Worm (Caenorhabditis elegans) whole organism, midembryonic: ENCODE results near the gene Y54F10BM.20.
"Not testable (repeated sequence)": the region's sequence is repeated elsewhere in the genome, so short reads cannot be mapped to it uniquely, and the experiment has no call there.

Source experiments
- T22C8.4 ChIP-seq: fragments of 200-800 bp; sonication (Bioruptor generic); IDR thresholded peaks from 2 replicates; pipeline ENCODE4 v1.3.6; 2022; ENCODE audit warnings: missing genetic modification characterization, missing compliant biosample characterization
- cog-1 ChIP-seq: sonication (generic microtip); optimal IDR thresholded peaks from 2 replicates; lab custom pipeline; 2016; ENCODE audit warnings: missing genetic modification characterization, missing compliant biosample characterization
- flt-1 ChIP-seq: fragments of 200-800 bp; sonication (Bioruptor generic); IDR thresholded peaks from 2 replicates; pipeline ENCODE4 v1.3.6; 2022; ENCODE audit warnings: missing genetic modification characterization, missing compliant biosample characterization
- klf-2 ChIP-seq: fragments of 200-800 bp; sonication (Bioruptor generic); conservative IDR thresholded peaks from 2 replicates; pipeline ENCODE4 v1.3.6; 2022; ENCODE audit warnings: missing genetic modification reagents, missing genetic modification characterization, missing compliant biosample characterization
- med-1 ChIP-seq: sonication (generic microtip); optimal IDR thresholded peaks from 2 replicates; lab custom pipeline; 2017; ENCODE audit warnings: missing genetic modification characterization, mild to moderate bottlenecking, missing compliant biosample characterization, antibody characterized with exemption, missing genetic modification reagents; ENCODE audit not compliant: insufficient read depth
- ref-1 ChIP-seq: fragments of 200-800 bp; sonication (Bioruptor generic); conservative IDR thresholded peaks from 2 replicates; pipeline ENCODE4 v1.3.6; 2022; ENCODE audit warnings: missing genetic modification reagents, missing genetic modification characterization, missing compliant biosample characterization
- tab-1 ChIP-seq: fragments of 200-800 bp; sonication (Bioruptor generic); IDR thresholded peaks from 2 replicates; pipeline ENCODE4 v1.3.6; 2022; ENCODE audit warnings: missing genetic modification characterization, missing compliant biosample characterization
- ztf-23 ChIP-seq: fragments of 200-800 bp; sonication (Bioruptor generic); IDR thresholded peaks from 2 replicates; pipeline ENCODE4 v1.3.6; 2022; ENCODE audit warnings: missing genetic modification reagents, missing genetic modification characterization, missing compliant biosample characterization
- ztf-29 ChIP-seq: fragments of 200-800 bp; sonication (Bioruptor generic); IDR thresholded peaks from 2 replicates; pipeline ENCODE4 v1.3.6; 2022; ENCODE audit warnings: missing genetic modification reagents, missing genetic modification characterization, missing compliant biosample characterization

Gene Y54F10BM.20

DNA sequence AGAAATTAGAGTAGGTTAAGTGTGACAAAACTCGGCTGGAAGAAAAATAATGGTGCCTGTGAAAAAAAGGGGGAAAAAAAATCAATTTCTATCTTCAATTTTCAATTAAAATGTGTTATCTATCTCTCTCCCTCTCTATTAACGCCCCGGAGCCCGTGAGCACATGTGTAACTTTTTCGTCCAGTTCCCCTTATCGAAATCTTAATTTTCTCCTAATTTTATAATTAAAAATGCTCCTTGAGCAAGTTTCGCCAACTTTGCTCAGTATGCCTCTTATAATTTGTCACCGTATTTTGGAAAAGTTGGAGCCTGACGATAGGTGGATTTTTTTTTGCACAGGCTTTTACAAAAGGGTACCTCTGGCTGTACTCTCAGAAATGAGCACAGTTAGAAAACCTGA is at the start of gene Y54F10BM.20, which contains the start of gene fbxa-1:
Gene Y54F10BM.20, plus strand, starts transcription at position 231 of the 400 bp plus-strand sequence.
Gene fbxa-1, minus strand, starts transcription at position 101 of the 400 bp plus-strand sequence.
- TF ChIP-seq tab-1 (GFP tag; lab: Robert Waterston, UW) = no peak
- TF ChIP-seq med-1 (GFP tag; lab: Kevin White, UChicago) = no peak
- no peak for TF ChIP-seq ref-1 (GFP tag; lab: Robert Waterston, UW)
- no peak for TF ChIP-seq klf-2 (GFP tag; lab: Robert Waterston, UW)
- TF ChIP-seq flt-1 (GFP tag; lab: Robert Waterston, UW) = no peak
- no peak for TF ChIP-seq T22C8.4 (GFP tag; lab: Robert Waterston, UW)
- no peak for TF ChIP-seq ztf-23
- no peak for TF ChIP-seq cog-1 (tag; lab: Kevin White, UChicago)
- TF ChIP-seq ztf-29 = no peak

DNA sequence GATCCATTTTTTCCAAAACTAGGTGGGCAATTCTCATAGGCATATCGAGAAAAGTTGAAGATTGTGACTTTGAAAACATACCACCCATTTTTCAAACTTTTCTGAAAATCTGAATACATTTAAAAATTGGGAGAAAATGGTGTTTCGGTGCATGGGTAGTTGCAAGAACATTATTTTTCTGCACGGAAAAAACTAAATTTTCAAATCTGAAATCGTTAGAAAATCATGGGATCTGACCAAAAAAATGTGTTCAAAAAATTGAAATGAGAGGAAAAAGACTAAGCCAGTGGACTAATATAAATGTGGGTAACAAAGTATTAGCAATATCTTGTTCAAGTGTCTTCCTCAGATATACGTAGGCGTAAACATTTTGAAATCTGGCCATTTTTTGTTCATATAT is 49.2 kb upstream of the Y54F10BM.20 start, which contains the start of gene fbxa-43:
Gene fbxa-43, minus strand, starts transcription at position 101 of the 400 bp plus-strand sequence.
- TF ChIP-seq cog-1 (tag; lab: Kevin White, UChicago) (no peak), tab-1 (GFP tag; lab: Robert Waterston, UW) (no peak), ztf-29 (no peak), ref-1 (GFP tag; lab: Robert Waterston, UW) (no peak), klf-2 (GFP tag; lab: Robert Waterston, UW) (no peak), flt-1 (GFP tag; lab: Robert Waterston, UW) (no peak), ztf-23 (no peak), T22C8.4 (GFP tag; lab: Robert Waterston, UW) (no peak), med-1 (GFP tag; lab: Kevin White, UChicago) (no peak)

DNA sequence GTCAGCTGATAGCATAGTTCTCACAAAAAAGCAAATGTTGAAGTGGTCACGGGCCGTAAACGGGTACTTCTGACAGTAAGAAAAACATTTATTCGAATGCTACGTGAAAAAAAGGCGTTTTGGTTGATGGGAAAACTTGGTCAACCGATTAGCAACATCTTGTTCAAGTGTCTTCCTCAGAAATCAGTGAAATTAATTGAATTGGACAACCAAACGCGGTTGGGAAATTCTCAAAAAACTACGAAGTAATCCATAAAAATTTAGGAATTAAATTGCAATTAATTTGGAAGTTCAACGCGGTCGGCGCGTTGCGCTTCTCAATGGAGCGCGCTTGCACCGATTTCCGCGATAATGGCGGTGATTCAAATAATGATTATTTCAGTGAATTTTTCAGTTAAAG is 48.7 kb upstream of the Y54F10BM.20 start:
- TF ChIP-seq T22C8.4 (GFP tag; lab: Robert Waterston, UW) (no peak), ztf-23 (no peak), cog-1 (tag; lab: Kevin White, UChicago) (no peak)

DNA sequence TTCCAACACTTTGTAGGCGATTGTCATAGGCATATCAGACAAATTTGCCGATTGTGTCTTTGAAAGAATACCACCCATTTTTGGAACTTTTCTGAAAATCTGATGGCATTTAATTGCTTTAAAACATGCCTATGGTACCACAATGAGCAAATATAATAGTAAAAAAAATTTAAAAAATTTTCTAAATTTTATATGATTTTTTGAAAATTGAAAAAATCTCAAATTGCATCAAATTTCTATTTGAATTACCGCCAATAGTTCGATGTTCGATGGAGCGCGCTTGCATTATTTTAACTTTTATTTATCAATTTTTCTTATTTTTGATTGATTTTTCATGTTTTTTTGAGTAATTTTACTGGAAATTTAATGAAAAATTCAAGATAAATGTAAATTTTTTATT is 46.7 kb upstream of the Y54F10BM.20 start, which contains the start of gene fbxa-42:
Gene fbxa-42, minus strand, starts transcription at position 101 of the 400 bp plus-strand sequence.
- not testable (repeated sequence) for TF ChIP-seq tab-1 (GFP tag; lab: Robert Waterston, UW); klf-2 (GFP tag; lab: Robert Waterston, UW); ztf-23

DNA sequence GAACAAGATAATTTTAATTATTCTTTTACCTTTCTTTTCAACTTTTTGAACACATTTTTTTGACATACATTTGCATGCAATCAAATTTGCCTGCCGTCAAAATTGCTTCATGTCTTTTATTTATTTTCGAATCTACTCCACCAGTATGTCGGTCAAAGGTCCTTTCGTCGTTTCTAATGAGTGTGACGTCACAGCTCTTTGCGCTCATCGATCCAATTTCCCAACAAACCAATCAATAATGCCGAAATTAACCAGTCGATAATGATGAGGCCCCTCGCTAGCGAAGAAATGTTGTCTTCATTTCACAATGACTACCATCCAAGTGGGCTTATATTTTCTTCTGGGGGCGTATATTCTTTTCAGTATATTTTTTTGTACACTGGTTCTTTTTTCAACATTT is 45.1 kb upstream of the Y54F10BM.20 start, which contains the start of gene Y54F10BM.6:
Gene Y54F10BM.6, plus strand, starts transcription at position 301 of the 400 bp plus-strand sequence.
- no peak for TF ChIP-seq ztf-23
- no peak for TF ChIP-seq med-1 (GFP tag; lab: Kevin White, UChicago)
- TF ChIP-seq ztf-29 = no peak
- no peak for TF ChIP-seq klf-2 (GFP tag; lab: Robert Waterston, UW)
- TF ChIP-seq flt-1 (GFP tag; lab: Robert Waterston, UW) = no peak
- no peak for TF ChIP-seq ref-1 (GFP tag; lab: Robert Waterston, UW)
- TF ChIP-seq T22C8.4 (GFP tag; lab: Robert Waterston, UW) = no peak
- TF ChIP-seq cog-1 (tag; lab: Kevin White, UChicago) = no peak
- TF ChIP-seq tab-1 (GFP tag; lab: Robert Waterston, UW) = no peak

DNA sequence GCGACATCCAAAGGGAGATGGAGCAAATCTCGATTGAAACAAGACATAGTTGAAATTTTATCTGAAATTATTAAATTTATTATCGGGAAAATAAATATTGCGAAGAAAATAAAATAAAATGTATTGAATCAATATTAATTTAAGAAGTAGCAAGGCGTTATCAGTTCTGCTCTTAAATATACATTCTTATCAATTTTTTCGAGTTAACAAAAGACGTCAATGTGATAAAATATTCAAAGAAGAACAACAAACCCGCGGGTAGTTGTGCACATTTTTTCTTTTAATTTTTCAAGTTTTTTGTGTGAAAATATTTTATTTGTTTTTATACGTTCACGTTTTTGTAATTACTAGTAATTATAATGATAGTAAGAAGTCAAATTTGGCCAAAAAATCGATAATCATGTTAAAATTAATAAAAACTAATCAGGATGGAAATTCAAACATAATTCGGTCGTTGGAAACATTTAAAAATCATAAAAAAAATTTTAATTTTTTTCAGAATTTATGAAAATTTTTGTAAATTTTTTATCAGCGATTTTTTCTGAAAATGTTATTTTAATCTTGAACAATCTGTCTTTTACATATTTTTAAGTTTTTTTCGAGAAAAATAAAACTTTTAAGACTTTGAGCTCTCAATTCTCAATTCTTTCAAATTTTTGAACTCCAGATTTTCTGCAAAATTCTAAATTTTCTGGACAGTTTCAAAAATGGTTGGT is 41.9 kb upstream of the Y54F10BM.20 start, which contains the start of gene fbxa-9:
Gene fbxa-9, plus strand, starts transcription at position 666 of the 716 bp plus-strand sequence.
- no peak for TF ChIP-seq med-1 (GFP tag; lab: Kevin White, UChicago)
- no peak for TF ChIP-seq klf-2 (GFP tag; lab: Robert Waterston, UW)
- no peak for TF ChIP-seq ref-1 (GFP tag; lab: Robert Waterston, UW)
- TF ChIP-seq cog-1 (tag; lab: Kevin White, UChicago) = no peak
- TF ChIP-seq ztf-29 = no peak
- no peak for TF ChIP-seq flt-1 (GFP tag; lab: Robert Waterston, UW)
- no peak for TF ChIP-seq T22C8.4 (GFP tag; lab: Robert Waterston, UW)
- TF ChIP-seq ztf-23 = no peak
- TF ChIP-seq tab-1 (GFP tag; lab: Robert Waterston, UW) = no peak

DNA sequence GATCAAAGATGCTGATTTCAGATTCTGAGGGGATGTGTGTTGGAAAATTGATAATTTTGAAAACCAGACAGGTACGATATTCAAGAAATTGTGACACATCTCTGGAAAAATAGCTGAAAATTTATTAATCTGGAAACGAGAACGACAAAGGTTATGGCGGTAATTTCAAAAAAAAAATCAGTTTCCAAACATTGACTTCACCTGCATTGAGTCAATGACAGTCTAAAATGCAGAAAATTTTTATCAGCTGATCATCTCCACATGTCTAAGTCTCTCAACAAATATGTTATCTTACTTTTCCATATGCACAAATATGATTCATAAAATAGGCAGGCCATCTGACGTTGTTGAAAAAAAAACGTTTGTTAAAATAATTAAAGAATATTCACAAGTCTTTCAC is 36.0 kb upstream of the Y54F10BM.20 start, which contains the start of gene fbxa-48:
Gene fbxa-48, minus strand, starts transcription at position 101 of the 400 bp plus-strand sequence.
- TF ChIP-seq flt-1 (GFP tag; lab: Robert Waterston, UW) (no peak), cog-1 (tag; lab: Kevin White, UChicago) (no peak), ztf-29 (no peak), tab-1 (GFP tag; lab: Robert Waterston, UW) (no peak), T22C8.4 (GFP tag; lab: Robert Waterston, UW) (no peak), ref-1 (GFP tag; lab: Robert Waterston, UW) (no peak), ztf-23 (no peak), klf-2 (GFP tag; lab: Robert Waterston, UW) (no peak), med-1 (GFP tag; lab: Kevin White, UChicago) (no peak)

DNA sequence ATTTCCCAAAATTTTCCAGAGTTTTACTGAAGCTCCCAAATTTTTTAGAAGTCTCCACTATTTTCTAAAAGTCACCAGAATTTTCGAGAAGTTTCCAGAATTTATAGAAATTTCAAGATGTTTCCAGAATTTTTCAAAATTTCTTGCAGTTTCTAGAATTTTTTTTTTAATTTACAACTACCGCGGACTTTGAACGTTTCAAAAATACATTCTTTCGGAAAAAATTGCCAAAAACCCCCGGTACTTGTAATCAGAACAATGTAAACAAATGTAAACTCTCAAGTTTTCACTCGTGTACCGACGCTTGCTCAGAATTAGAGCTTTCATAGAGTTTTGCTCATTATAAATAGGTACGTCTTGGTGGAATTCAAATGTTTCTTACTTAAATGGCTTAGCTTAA is 35.3 kb upstream of the Y54F10BM.20 start, which contains the start of gene fbxa-39:
Gene fbxa-39, plus strand, starts transcription at position 301 of the 400 bp plus-strand sequence.
- TF ChIP-seq cog-1 (tag; lab: Kevin White, UChicago) (no peak), flt-1 (GFP tag; lab: Robert Waterston, UW) (no peak)

DNA sequence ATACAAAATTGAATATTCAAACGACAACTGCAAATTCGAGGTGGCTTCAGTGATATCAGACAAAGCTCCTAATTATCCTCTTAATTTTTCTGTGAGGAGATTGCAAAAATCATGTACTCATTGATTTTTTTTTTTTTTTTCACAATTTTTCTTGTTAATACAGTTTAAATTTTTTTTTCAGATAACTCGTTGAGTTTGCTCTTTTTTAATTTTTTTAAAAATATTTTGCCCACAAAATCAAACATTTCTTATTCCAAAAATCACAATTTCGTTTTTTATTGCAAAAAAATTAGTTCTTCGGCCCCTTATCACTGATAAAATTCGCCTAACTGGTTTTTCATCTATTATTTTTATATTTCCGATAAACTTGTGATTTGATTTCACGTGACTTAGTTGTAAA is 31.2 kb upstream of the Y54F10BM.20 start, which contains the start of gene Y54F10BM.21:
Gene Y54F10BM.21, plus strand, starts transcription at position 301 of the 400 bp plus-strand sequence.
- no peak for TF ChIP-seq ztf-29
- TF ChIP-seq T22C8.4 (GFP tag; lab: Robert Waterston, UW) = no peak
- TF ChIP-seq klf-2 (GFP tag; lab: Robert Waterston, UW) = no peak
- no peak for TF ChIP-seq cog-1 (tag; lab: Kevin White, UChicago)
- no peak for TF ChIP-seq flt-1 (GFP tag; lab: Robert Waterston, UW)
- no peak for TF ChIP-seq med-1 (GFP tag; lab: Kevin White, UChicago)
- no peak for TF ChIP-seq ztf-23
- no peak for TF ChIP-seq ref-1 (GFP tag; lab: Robert Waterston, UW)
- TF ChIP-seq tab-1 (GFP tag; lab: Robert Waterston, UW) = no peak
